Worm (Caenorhabditis elegans) whole organism, midembryonic: ENCODE results near the gene fil-1.

Source experiments
- T22C8.4 ChIP-seq: fragments of 200-800 bp; sonication (Bioruptor generic); IDR thresholded peaks from 2 replicates; pipeline ENCODE4 v1.3.6; 2022; ENCODE audit warnings: missing genetic modification characterization, missing compliant biosample characterization
- cog-1 ChIP-seq: sonication (generic microtip); optimal IDR thresholded peaks from 2 replicates; lab custom pipeline; 2016; ENCODE audit warnings: missing genetic modification characterization, missing compliant biosample characterization
- flt-1 ChIP-seq: fragments of 200-800 bp; sonication (Bioruptor generic); IDR thresholded peaks from 2 replicates; pipeline ENCODE4 v1.3.6; 2022; ENCODE audit warnings: missing genetic modification characterization, missing compliant biosample characterization
- ref-1 ChIP-seq: fragments of 200-800 bp; sonication (Bioruptor generic); conservative IDR thresholded peaks from 2 replicates; pipeline ENCODE4 v1.3.6; 2022; ENCODE audit warnings: missing genetic modification reagents, missing genetic modification characterization, missing compliant biosample characterization
- tab-1 ChIP-seq: fragments of 200-800 bp; sonication (Bioruptor generic); IDR thresholded peaks from 2 replicates; pipeline ENCODE4 v1.3.6; 2022; ENCODE audit warnings: missing genetic modification characterization, missing compliant biosample characterization
- ztf-29 ChIP-seq: fragments of 200-800 bp; sonication (Bioruptor generic); IDR thresholded peaks from 2 replicates; pipeline ENCODE4 v1.3.6; 2022; ENCODE audit warnings: missing genetic modification reagents, missing genetic modification characterization, missing compliant biosample characterization

DNA sequence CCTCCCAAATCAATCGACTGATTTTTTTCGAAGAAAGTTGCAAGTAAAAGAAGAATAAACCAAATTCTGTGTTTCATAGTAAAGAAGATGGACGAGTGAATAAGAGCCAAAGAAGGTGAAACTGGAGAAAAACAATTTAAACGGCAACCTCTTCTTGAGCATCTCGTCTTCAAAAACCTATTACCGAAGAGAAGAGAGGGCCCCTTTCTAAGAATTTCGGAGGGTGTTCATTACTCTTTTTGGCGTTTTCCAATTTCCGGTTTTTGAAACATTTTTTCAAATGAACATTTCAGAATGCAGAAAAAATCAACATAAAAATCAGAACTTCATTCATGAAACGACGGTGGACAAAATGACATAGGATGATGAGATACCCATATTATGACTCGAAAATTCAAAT lies 17.9 kb downstream of the fil-1 start, which contains the start of gene nmr-2:
- TF ChIP-seq tab-1, result no peak
- TF ChIP-seq ztf-29, result no peak
- TF ChIP-seq flt-1, result no peak
- no peak for TF ChIP-seq T22C8.4 (GFP tag; lab: Robert Waterston, UW)
- TF ChIP-seq cog-1 (tag; lab: Kevin White, UChicago), result no peak
- TF ChIP-seq ref-1 (GFP tag; lab: Robert Waterston, UW), result no peak
